Worm (Caenorhabditis elegans): Measurements from ENCODE around the gene W02G9.4.

DNA sequence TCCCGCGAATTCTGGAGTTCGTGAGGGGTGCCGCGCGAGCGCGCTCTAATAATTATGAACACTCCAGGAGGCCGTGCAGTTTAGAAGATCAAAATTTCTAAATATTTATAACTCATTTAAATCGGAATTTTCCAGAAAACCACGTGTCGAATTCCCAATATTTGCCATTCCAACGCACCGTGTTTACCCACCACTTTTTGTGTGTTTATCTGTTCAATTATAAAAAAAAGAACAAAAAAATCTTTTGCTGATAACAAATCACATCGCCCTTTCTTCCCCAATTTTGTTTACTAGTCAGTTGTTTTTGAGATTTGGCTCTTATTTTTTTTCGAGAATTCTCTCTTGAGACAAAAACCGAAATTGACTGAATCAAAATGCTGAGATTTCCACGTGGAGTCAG, 10.5 kb upstream of the W02G9.4 start:
- TF ChIP-seq ama-1 (optimal IDR thresholded peaks at IDR 0.05) (no peak), ZK546.5 (tag; optimal IDR thresholded peaks at IDR 0.05) (no peak), lin-39 (tag; optimal IDR thresholded peaks at IDR 0.05) (no peak), nhr-77 (tag; optimal IDR thresholded peaks at IDR 0.05) (no peak), nhr-10 (tag; optimal IDR thresholded peaks at IDR 0.05) (no peak), egl-27 (tag; optimal IDR thresholded peaks at IDR 0.05) (no peak), elt-3 (tag; optimal IDR thresholded peaks at IDR 0.05) (no peak), blmp-1 (tag; optimal IDR thresholded peaks at IDR 0.05; ENCODE audit: insufficient read depth) (no peak), nhr-237 (tag; optimal IDR thresholded peaks at IDR 0.05) (no peak), aly-2 (tag; optimal IDR thresholded peaks at IDR 0.05) (no peak), lsy-2 (tag; optimal IDR thresholded peaks at IDR 0.05) (no peak), R02D3.7 (tag; optimal IDR thresholded peaks at IDR 0.05) (no peak), nhr-25 (tag; optimal IDR thresholded peaks at IDR 0.05) (no peak)
